Worm (Caenorhabditis elegans) whole organism, L2 larva: Measurements from ENCODE around the gene Y55D5A.3.

ENCODE experiments used
- C34F6.9 ChIP-seq: fragments of 150-350 bp; optimal IDR thresholded peaks from 2 replicates; lab custom pipeline; 2014; ENCODE audit warnings: missing biosample characterization, missing genetic modification characterization
- F13H6.1 ChIP-seq: sonication (generic microtip); optimal IDR thresholded peaks from 2 replicates; lab custom pipeline; 2016; ENCODE audit warnings: missing genetic modification characterization, missing compliant biosample characterization
- R02D3.7 ChIP-seq: fragments of 150-350 bp; optimal IDR thresholded peaks from 2 replicates; lab custom pipeline; 2014; ENCODE audit warnings: missing biosample characterization, missing genetic modification characterization
- Y55F3AM.14 ChIP-seq: fragments of 200-800 bp; sonication (Bioruptor generic); optimal IDR thresholded peaks from 2 replicates; lab custom pipeline; 2018; ENCODE audit warnings: mild to moderate bottlenecking, missing genetic modification characterization, missing compliant biosample characterization
- ZK546.5 ChIP-seq: sonication (generic microtip); optimal IDR thresholded peaks from 2 replicates; lab custom pipeline; 2017; ENCODE audit warnings: missing biosample characterization, missing genetic modification characterization
- alr-1 ChIP-seq: fragments of 150-350 bp; optimal IDR thresholded peaks from 2 replicates; lab custom pipeline; 2014; ENCODE audit warnings: missing biosample characterization, missing genetic modification characterization
- aly-2 ChIP-seq: fragments of 150-350 bp; optimal IDR thresholded peaks from 2 replicates; lab custom pipeline; 2014; ENCODE audit warnings: missing biosample characterization, missing genetic modification characterization
- ceh-16 ChIP-seq: fragments of 150-350 bp; optimal IDR thresholded peaks from 2 replicates; lab custom pipeline; 2014; ENCODE audit warnings: missing biosample characterization, missing genetic modification characterization
- ceh-82 ChIP-seq: fragments of 150-350 bp; optimal IDR thresholded peaks from 2 replicates; lab custom pipeline; 2014; ENCODE audit warnings: missing biosample characterization, missing genetic modification characterization
- dmd-4 ChIP-seq: sonication (generic microtip); optimal IDR thresholded peaks from 2 replicates; lab custom pipeline; 2017; ENCODE audit warnings: missing biosample characterization, missing genetic modification characterization
- egl-27 ChIP-seq: sonication (generic microtip); optimal IDR thresholded peaks from 3 replicates; lab custom pipeline; 2017; ENCODE audit warnings: missing biosample characterization, missing genetic modification reagents, missing genetic modification characterization
- elt-1 ChIP-seq: fragments of 150-350 bp; optimal IDR thresholded peaks from 2 replicates; lab custom pipeline; 2014; ENCODE audit warnings: missing biosample characterization, missing genetic modification characterization
- elt-3 ChIP-seq: sonication (generic microtip); optimal IDR thresholded peaks from 2 replicates; lab custom pipeline; 2017; ENCODE audit warnings: missing biosample characterization, missing genetic modification characterization
- gmeb-1 ChIP-seq: fragments of 150-350 bp; optimal IDR thresholded peaks from 2 replicates; lab custom pipeline; 2014; ENCODE audit warnings: missing biosample characterization, missing genetic modification characterization
- lin-11 ChIP-seq: fragments of 150-350 bp; sonication (generic microtip); optimal IDR thresholded peaks from 2 replicates; lab custom pipeline; 2014; ENCODE audit warnings: missing biosample characterization, missing genetic modification characterization, inconsistent platforms, mixed read lengths
- lin-13 ChIP-seq: fragments of 150-350 bp; optimal IDR thresholded peaks from 2 replicates; lab custom pipeline; 2014; ENCODE audit warnings: missing biosample characterization, missing genetic modification reagents, missing genetic modification characterization
- lin-39 ChIP-seq: fragments of 150-350 bp; optimal IDR thresholded peaks from 2 replicates; lab custom pipeline; 2014; ENCODE audit warnings: missing biosample characterization, missing genetic modification reagents, missing genetic modification characterization
- lsy-2 ChIP-seq, 2 experiments: fragments of 150-350 bp in 1 of 2; sonication (generic microtip) in 1 of 2; optimal IDR thresholded peaks; 2 replicates each; lab custom pipeline; 2014 to 2017; ENCODE audit warnings: missing biosample characterization in 2 of 2, missing genetic modification characterization in 2 of 2
- mab-5 ChIP-seq: fragments of 150-350 bp; optimal IDR thresholded peaks from 2 replicates; lab custom pipeline; 2014; ENCODE audit warnings: missing biosample characterization, missing genetic modification characterization
- mbf-1 ChIP-seq: sonication (generic microtip); optimal IDR thresholded peaks from 2 replicates; lab custom pipeline; 2017; ENCODE audit warnings: missing biosample characterization, missing genetic modification characterization
- mdl-1 ChIP-seq, 2 experiments: fragments of 150-350 bp in 1 of 2; sonication (generic microtip) in 1 of 2; optimal IDR thresholded peaks; 2 replicates each; lab custom pipeline; 2017; ENCODE audit warnings: missing biosample characterization in 2 of 2, missing genetic modification characterization in 2 of 2
- nhr-10 ChIP-seq: sonication (generic microtip); optimal IDR thresholded peaks from 2 replicates; lab custom pipeline; 2017; ENCODE audit warnings: missing biosample characterization, missing genetic modification characterization
- nhr-11 ChIP-seq: fragments of 150-350 bp; optimal IDR thresholded peaks from 2 replicates; lab custom pipeline; 2014; ENCODE audit warnings: missing biosample characterization, missing genetic modification characterization
- nhr-12 ChIP-seq: fragments of 150-350 bp; optimal IDR thresholded peaks from 2 replicates; lab custom pipeline; 2014; ENCODE audit warnings: missing biosample characterization, missing genetic modification characterization
- nhr-129 ChIP-seq: fragments of 150-350 bp; optimal IDR thresholded peaks from 2 replicates; lab custom pipeline; 2014; ENCODE audit warnings: missing biosample characterization, missing genetic modification characterization
- nhr-21 ChIP-seq: fragments of 150-350 bp; optimal IDR thresholded peaks from 2 replicates; lab custom pipeline; 2014; ENCODE audit warnings: missing biosample characterization, missing genetic modification characterization
- nhr-237 ChIP-seq: fragments of 150-350 bp; optimal IDR thresholded peaks from 2 replicates; lab custom pipeline; 2014; ENCODE audit warnings: missing biosample characterization, missing genetic modification characterization
- nhr-25 ChIP-seq: fragments of 150-350 bp; sonication (generic microtip); optimal IDR thresholded peaks from 3 replicates; lab custom pipeline; 2014; ENCODE audit warnings: missing biosample characterization, missing genetic modification characterization
- nhr-77 ChIP-seq: fragments of 150-350 bp; optimal IDR thresholded peaks from 2 replicates; lab custom pipeline; 2014; ENCODE audit warnings: missing biosample characterization, missing genetic modification characterization
- sem-4 ChIP-seq: fragments of 150-350 bp; optimal IDR thresholded peaks from 2 replicates; lab custom pipeline; 2014; ENCODE audit warnings: missing biosample characterization, missing genetic modification reagents, missing genetic modification characterization
- skn-1 ChIP-seq: sonication (generic microtip); optimal IDR thresholded peaks from 2 replicates; lab custom pipeline; 2017; ENCODE audit warnings: missing biosample characterization, missing genetic modification characterization
- sma-3 ChIP-seq: sonication (generic microtip); optimal IDR thresholded peaks from 2 replicates; lab custom pipeline; 2016; ENCODE audit warnings: missing genetic modification reagents, missing genetic modification characterization, missing compliant biosample characterization
- sma-9 ChIP-seq, 2 experiments: fragments of 150-350 bp in 1 of 2; sonication (generic microtip) in 1 of 2; optimal IDR thresholded peaks; 2 replicates each; lab custom pipeline; 2014 to 2016; ENCODE audit warnings: missing genetic modification characterization in 2 of 2, mild to moderate bottlenecking in 1 of 2, missing biosample characterization in 1 of 2, missing compliant biosample characterization in 1 of 2, missing genetic modification reagents in 1 of 2, moderate library complexity in 1 of 2
- unc-39 ChIP-seq: fragments of 150-350 bp; optimal IDR thresholded peaks from 2 replicates; lab custom pipeline; 2014; ENCODE audit warnings: missing biosample characterization, missing genetic modification characterization
- unc-55 ChIP-seq: fragments of 150-350 bp; sonication (generic microtip); optimal IDR thresholded peaks from 3 replicates; lab custom pipeline; 2014; ENCODE audit warnings: missing biosample characterization, missing genetic modification reagents, missing genetic modification characterization
- unc-62 ChIP-seq: fragments of 150-350 bp; optimal IDR thresholded peaks from 2 replicates; lab custom pipeline; 2014; ENCODE audit warnings: missing biosample characterization, missing genetic modification reagents, missing genetic modification characterization
- zag-1 ChIP-seq: fragments of 150-350 bp; optimal IDR thresholded peaks from 2 replicates; lab custom pipeline; 2014; ENCODE audit warnings: missing biosample characterization, missing genetic modification characterization
- ztf-1 ChIP-seq: fragments of 200-800 bp; sonication (Bioruptor generic); conservative IDR thresholded peaks from 2 replicates; pipeline ENCODE4 v1.3.6; 2022; ENCODE audit warnings: missing genetic modification characterization, missing compliant biosample characterization
- ztf-11 ChIP-seq: sonication (generic microtip); optimal IDR thresholded peaks from 2 replicates; lab custom pipeline; 2017; ENCODE audit warnings: missing biosample characterization, missing genetic modification characterization

The Y55D5A.3 gene

ce11 chrIII:2947251-2947650, 28.3 kb downstream of the Y55D5A.3 start:
- TF ChIP-seq elt-1 (tag; lab: Kevin White, UChicago) (no peak), unc-55 (peak; percentile 22), mdl-1 (tag; optimal IDR thresholded peaks at IDR 0.05; lab: Kevin White, UChicago) (peak; percentile 2 to 10), egl-27 (no peak), C34F6.9 (tag; lab: Kevin White, UChicago) (peak; percentile 53), sma-9 (GFP tag; optimal IDR thresholded peaks at IDR 0.05; lab: Kevin White, UChicago) (peak; percentile 28), sma-9 (tag; optimal IDR thresholded peaks at IDR 0.05; lab: Kevin White, UChicago) (no peak), nhr-10 (no peak), lsy-2 (tag; optimal IDR thresholded peaks at IDR 0.05; lab: Kevin White, UChicago) (peak in 1 of 2 experiments; percentile 50), dmd-4 (tag; lab: Kevin White, UChicago) (no peak), gmeb-1 (tag; lab: Kevin White, UChicago) (no peak), nhr-25 (tag; lab: Kevin White, UChicago) (peak; percentile 32), ceh-16 (tag; lab: Kevin White, UChicago) (peak; percentile 12), F13H6.1 (tag; lab: Kevin White, UChicago) (peak; percentile 38)

- no peak for TF ChIP-seq sma-3 (GFP tag; lab: Kevin White, UChicago)
- no peak for TF ChIP-seq egl-27
- TF ChIP-seq unc-62 = no peak
- no peak for TF ChIP-seq lsy-2 (tag; optimal IDR thresholded peaks at IDR 0.05; lab: Kevin White, UChicago)
- no peak for TF ChIP-seq ceh-16 (tag; lab: Kevin White, UChicago)
- TF ChIP-seq elt-3 = no peak
Measured at ce11 chrIII:2946626-2947168, 28.9 kb downstream of the Y55D5A.3 start, which contains the start of gene H05C05.1. TSS of gene H05C05.1 (plus strand) at chrIII:2947118.

- TF ChIP-seq alr-1 (tag; lab: Kevin White, UChicago) (no peak), unc-39 (tag; lab: Kevin White, UChicago) (no peak), nhr-237 (tag; lab: Kevin White, UChicago) (no peak), sma-3 (GFP tag; lab: Kevin White, UChicago) (no peak), nhr-11 (tag; lab: Kevin White, UChicago) (no peak), Y55F3AM.14 (no peak), zag-1 (no peak), ceh-82 (tag; lab: Kevin White, UChicago) (no peak), ZK546.5 (no peak)
- TF ChIP-seq, all 48 proteins: peak for 0
Measured at ce11 chrIII:2946101-2946500, 29.5 kb downstream of the Y55D5A.3 start, which contains the start of gene H05C05.4. TSS of gene H05C05.4 (minus strand) at chrIII:2946201.

ce11 chrIII:2943995-2944394, 31.6 kb downstream of the Y55D5A.3 start, which contains the start of gene R10F2.6:
TSS of gene R10F2.6 (minus strand) at chrIII:2944095.
- no peak for TF ChIP-seq ztf-11 (tag; lab: Kevin White, UChicago)
- TF ChIP-seq unc-62 = no peak
- TF ChIP-seq alr-1 (tag; lab: Kevin White, UChicago) = no peak
- TF ChIP-seq nhr-25 (tag; lab: Kevin White, UChicago) = no peak
- no peak for TF ChIP-seq C34F6.9 (tag; lab: Kevin White, UChicago)
- TF ChIP-seq mab-5 (tag; lab: Kevin White, UChicago) = no peak
- no peak for TF ChIP-seq dmd-4 (tag; lab: Kevin White, UChicago)
- TF ChIP-seq nhr-77 (tag; lab: Kevin White, UChicago) = no peak
- TF ChIP-seq nhr-12 (tag; lab: Kevin White, UChicago) = no peak
- no peak for TF ChIP-seq F13H6.1 (tag; lab: Kevin White, UChicago)
- no peak for TF ChIP-seq R02D3.7
- no peak for TF ChIP-seq sem-4 (tag; lab: Kevin White, UChicago)
- no peak for TF ChIP-seq lin-11
- no peak for TF ChIP-seq aly-2 (tag; lab: Kevin White, UChicago)
- TF ChIP-seq nhr-10 = no peak

- TF ChIP-seq ceh-16 (tag; lab: Kevin White, UChicago) = no peak
- TF ChIP-seq ceh-82 (tag; lab: Kevin White, UChicago) = no peak
- no peak for TF ChIP-seq ztf-1 (GFP tag; lab: Robert Waterston, UW)
- TF ChIP-seq gmeb-1 (tag; lab: Kevin White, UChicago) = no peak
- TF ChIP-seq nhr-12 (tag; lab: Kevin White, UChicago) = no peak
- TF ChIP-seq skn-1 (tag; lab: Kevin White, UChicago) = no peak
- TF ChIP-seq nhr-10 = no peak
- TF ChIP-seq mbf-1 (tag; lab: Kevin White, UChicago) = no peak
- TF ChIP-seq lin-13 (GFP tag; lab: Kevin White, UChicago) = no peak
- no peak for TF ChIP-seq nhr-77 (tag; lab: Kevin White, UChicago)
- TF ChIP-seq nhr-129 (tag; lab: Kevin White, UChicago) = no peak
- no peak for TF ChIP-seq alr-1 (tag; lab: Kevin White, UChicago)
- no peak for TF ChIP-seq nhr-25 (tag; lab: Kevin White, UChicago)
- no peak for TF ChIP-seq nhr-21 (tag; lab: Kevin White, UChicago)
- TF ChIP-seq R02D3.7 = no peak
- TF ChIP-seq lin-39 = no peak
- TF ChIP-seq ZK546.5 = no peak
Measured at ce11 chrIII:2941578-2941977, 34.0 kb downstream of the Y55D5A.3 start.
